Worm (Caenorhabditis elegans): Measurements from ENCODE around the gene C09B7.2.

C09B7.2 gene

DNA sequence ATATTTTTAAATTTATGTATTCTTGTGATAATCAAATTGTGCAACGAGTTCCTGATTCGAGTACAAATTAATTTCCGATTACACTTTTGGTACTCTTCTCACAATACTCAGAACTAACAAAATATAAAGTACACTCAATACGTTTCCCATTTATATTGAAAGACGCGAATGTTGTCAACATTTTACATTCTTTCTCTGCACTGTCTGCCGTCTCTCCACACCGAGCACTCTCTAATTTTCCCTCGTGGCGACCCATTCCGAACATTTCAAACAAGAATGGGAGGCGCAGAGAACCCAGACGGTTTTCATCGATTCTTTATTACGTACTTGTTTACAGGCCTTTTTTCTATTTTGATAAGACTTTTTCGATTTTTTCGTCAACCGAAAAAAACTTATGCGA is at the start of gene C09B7.2:
C09B7.2 (plus strand) TSS at position 349 of the 400 bp plus-strand sequence.
- peak; percentile 41 for TF ChIP-seq ceh-48 (tag; optimal IDR thresholded peaks at IDR 0.05)
- no peak for TF ChIP-seq elt-4 (tag; optimal IDR thresholded peaks at IDR 0.05)
- TF ChIP-seq hlh-30 (tag; optimal IDR thresholded peaks at IDR 0.05; ENCODE audit: insufficient read depth), result peak; percentile 43
- peak; percentile 54 for TF ChIP-seq nfya-1 (tag; optimal IDR thresholded peaks at IDR 0.05)
- TF ChIP-seq unc-42 (tag; optimal IDR thresholded peaks at IDR 0.05), result peak; percentile 9
- no peak for TF ChIP-seq ztf-16 (tag; optimal IDR thresholded peaks at IDR 0.05)
- peak; percentile 56 for TF ChIP-seq unc-55 (GFP tag; optimal IDR thresholded peaks at IDR 0.05)

DNA sequence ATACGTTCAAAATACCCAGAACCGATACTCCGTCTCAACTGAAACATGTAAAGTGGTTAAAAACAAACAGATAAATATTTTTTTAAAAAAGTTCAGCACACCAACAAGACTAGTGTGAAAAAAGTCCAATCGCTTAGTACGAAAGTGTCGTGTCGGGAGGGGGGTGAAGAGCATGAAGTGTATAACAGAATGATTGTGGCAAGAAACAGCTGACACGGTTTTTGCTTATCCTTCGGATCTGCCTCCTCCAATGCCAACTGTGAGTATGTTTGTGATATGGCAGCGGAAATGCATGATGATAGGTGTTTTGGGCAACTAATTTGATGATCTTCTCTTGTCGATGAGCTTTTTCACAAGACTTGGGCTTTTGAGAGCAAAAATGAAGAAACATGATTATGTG is 47.6 kb upstream of the C09B7.2 start:
- TF ChIP-seq hlh-6 (tag; optimal IDR thresholded peaks at IDR 0.05) (no peak), fkh-10 (GFP tag; optimal IDR thresholded peaks at IDR 0.05) (no peak), ceh-34 (tag; optimal IDR thresholded peaks at IDR 0.05) (no peak), ceh-18 (tag; optimal IDR thresholded peaks at IDR 0.05) (peak; percentile 39)

DNA sequence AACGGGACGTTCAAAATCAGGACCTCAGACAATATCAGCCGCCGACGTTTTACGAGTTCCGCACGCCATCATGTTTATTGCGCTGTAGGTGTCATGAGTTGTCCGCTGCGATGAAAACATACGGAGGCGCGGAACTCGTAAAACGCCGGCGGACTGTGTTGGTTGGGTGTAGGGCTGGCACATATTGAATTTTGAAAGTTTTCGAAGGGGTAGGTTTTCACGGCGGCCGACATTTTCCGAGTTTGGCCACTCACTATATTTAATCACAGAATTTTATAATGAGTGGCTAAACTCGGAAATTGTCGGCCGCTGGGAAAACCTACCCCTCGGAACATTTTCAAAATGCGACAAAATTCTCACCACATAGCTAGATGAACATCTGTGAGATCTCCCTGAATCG is 41.8 kb upstream of the C09B7.2 start:
- TF ChIP-seq odd-2 (tag; optimal IDR thresholded peaks at IDR 0.05) (no peak), sox-2 (GFP tag; IDR thresholded peaks at IDR 0.05) (no peak), ets-4 (tag; optimal IDR thresholded peaks at IDR 0.05) (no peak), mec-3 (tag; optimal IDR thresholded peaks at IDR 0.05; ENCODE audit: borderline replicate concordance) (no peak), dmd-4 (tag; optimal IDR thresholded peaks at IDR 0.05; ENCODE audit: borderline replicate concordance) (no peak), C08G9.2 (tag; optimal IDR thresholded peaks at IDR 0.05) (no peak), pqm-1 (tag; optimal IDR thresholded peaks at IDR 0.05) (no peak), npax-4 (tag; optimal IDR thresholded peaks at IDR 0.05) (no peak), T23F11.4 (GFP tag; optimal IDR thresholded peaks at IDR 0.05) (no peak), zip-5 (tag; optimal IDR thresholded peaks at IDR 0.05) (no peak), unc-3 (GFP tag; conservative IDR thresholded peaks at IDR 0.05) (no peak), unc-3 (tag; optimal IDR thresholded peaks at IDR 0.05) (no peak), ceh-18 (tag; optimal IDR thresholded peaks at IDR 0.05) (no peak), pha-4 (tag; optimal IDR thresholded peaks at IDR 0.05) (no peak), ceh-19 (GFP tag; optimal IDR thresholded peaks at IDR 0.05) (no peak), ttx-3 (tag; optimal IDR thresholded peaks at IDR 0.05) (no peak), nfya-1 (tag; optimal IDR thresholded peaks at IDR 0.05) (no peak), pag-3 (tag; optimal IDR thresholded peaks at IDR 0.05; ENCODE audit: borderline replicate concordance) (no peak), sdc-2 (tag; optimal IDR thresholded peaks at IDR 0.05) (no peak), ceh-45 (GFP tag; IDR thresholded peaks at IDR 0.05) (no peak), che-1 (tag; optimal IDR thresholded peaks at IDR 0.05) (no peak)

DNA sequence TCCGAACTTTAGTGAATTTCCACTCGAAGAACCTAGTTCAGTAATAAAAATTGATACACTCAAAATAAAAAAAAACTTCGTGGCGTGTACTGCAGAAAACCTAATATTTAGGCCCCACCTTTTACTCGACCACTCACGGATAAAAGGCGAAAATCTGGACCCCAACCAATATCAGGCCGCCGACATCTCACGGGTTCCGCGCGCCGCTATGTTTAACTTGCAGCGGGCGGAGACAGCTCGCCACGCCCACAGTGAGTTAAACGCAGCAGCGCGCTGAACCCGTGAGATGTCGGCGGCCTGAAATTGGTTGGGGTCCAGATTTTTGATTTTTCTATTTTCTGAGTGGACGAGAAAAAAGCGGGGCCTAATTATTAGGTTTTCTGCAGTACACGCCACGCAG is 35.1 kb upstream of the C09B7.2 start:
- no peak for TF ChIP-seq hlh-30 (tag; optimal IDR thresholded peaks at IDR 0.05; ENCODE audit: insufficient read depth)
- no peak for TF ChIP-seq K09A11.1 (tag; optimal IDR thresholded peaks at IDR 0.05; ENCODE audit: insufficient read depth)

DNA sequence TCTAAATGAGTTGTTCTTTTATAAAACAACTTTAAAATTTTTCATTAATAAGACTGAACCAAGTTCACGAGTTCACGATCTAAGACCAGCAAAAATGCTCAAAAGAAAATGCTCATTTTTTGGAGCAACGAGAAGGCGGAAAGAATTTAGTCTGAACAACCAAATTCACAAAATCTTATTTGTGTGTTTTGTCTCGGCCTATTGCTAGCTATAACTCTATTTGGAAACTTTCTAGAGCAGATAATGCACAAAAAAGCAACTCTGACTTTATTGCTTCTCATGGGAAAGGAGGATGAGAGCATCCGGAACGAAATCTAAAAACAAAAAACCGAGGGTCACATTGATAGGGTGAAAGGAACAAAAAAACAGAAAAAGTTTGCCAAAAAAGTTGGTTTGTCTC is 27.4 kb upstream of the C09B7.2 start:
- TF ChIP-seq unc-42 (tag; optimal IDR thresholded peaks at IDR 0.05) (peak; percentile 41), ahr-1 (tag; optimal IDR thresholded peaks at IDR 0.05) (no peak)

DNA sequence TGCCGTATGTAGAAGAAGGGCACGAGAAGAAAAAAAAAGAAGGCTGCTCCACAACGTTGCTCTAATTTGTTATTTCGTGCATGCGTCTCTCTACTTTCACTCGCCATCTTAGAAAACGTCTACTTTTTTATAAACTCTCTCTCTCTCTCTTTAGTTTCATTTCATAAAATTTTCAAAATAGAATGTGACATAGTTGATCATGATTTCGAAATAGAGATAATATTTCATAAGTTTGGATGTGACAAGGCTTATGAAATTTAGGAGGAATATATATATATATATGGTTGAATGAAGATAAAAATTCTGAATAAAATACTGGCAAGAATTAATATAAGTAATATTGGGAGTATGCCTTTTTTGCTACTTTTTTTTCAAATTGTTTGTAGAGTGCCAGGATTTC is 26.8 kb upstream of the C09B7.2 start:
- TF ChIP-seq pag-3 (tag; optimal IDR thresholded peaks at IDR 0.05; ENCODE audit: borderline replicate concordance) (no peak), ttx-3 (tag; optimal IDR thresholded peaks at IDR 0.05) (no peak), ceh-18 (tag; optimal IDR thresholded peaks at IDR 0.05) (no peak), pros-1 (tag; optimal IDR thresholded peaks at IDR 0.05) (no peak), unc-42 (tag; optimal IDR thresholded peaks at IDR 0.05) (no peak), T23F11.4 (GFP tag; optimal IDR thresholded peaks at IDR 0.05) (no peak), ceh-9 (tag; optimal IDR thresholded peaks at IDR 0.05) (no peak), K09A11.1 (tag; optimal IDR thresholded peaks at IDR 0.05; ENCODE audit: insufficient read depth) (no peak), lim-6 (tag; optimal IDR thresholded peaks at IDR 0.05) (no peak), ceh-34 (tag; optimal IDR thresholded peaks at IDR 0.05) (no peak), sdc-2 (tag; optimal IDR thresholded peaks at IDR 0.05) (no peak), unc-55 (GFP tag; optimal IDR thresholded peaks at IDR 0.05) (no peak), F13H6.1 (tag; optimal IDR thresholded peaks at IDR 0.05) (no peak), hlh-8 (tag; optimal IDR thresholded peaks at IDR 0.05) (no peak), npax-4 (tag; optimal IDR thresholded peaks at IDR 0.05) (no peak)
